Worm (Caenorhabditis elegans): ENCODE data around the gene raga-1.
A peak's percentile ranks its signal among the peaks of the same experiment; 100 is the strongest.

Gene raga-1

DNA sequence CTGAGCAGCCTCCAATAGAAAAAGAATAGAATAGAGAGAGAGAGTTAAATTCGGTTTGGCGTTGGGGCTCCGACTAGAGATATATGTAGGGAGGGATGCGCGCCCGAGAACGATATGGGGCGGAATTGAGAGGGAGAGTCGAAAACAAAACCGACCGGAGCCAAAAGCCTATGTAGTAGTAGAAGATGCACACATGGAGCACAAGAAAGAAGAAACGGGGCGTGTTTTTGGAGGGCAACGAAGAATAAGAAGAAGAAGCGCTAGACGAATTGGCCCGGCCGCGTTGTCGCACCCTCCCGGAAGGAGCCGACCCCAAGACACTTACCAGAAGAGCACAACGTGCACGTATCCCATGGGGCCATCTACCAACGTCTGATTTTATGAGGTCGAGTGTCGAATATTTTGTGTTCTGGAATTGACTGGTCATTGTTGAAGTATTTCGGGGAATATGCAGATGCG lies 27.9 kb downstream of the raga-1 start, which contains the start of gene tag-180 (continued):
- TF ChIP-seq arid-1 (GFP tag; conservative IDR thresholded peaks at IDR 0.05) (no peak), nhr-102 (tag; optimal IDR thresholded peaks at IDR 0.05) (no peak), set-16 (GFP tag; IDR thresholded peaks at IDR 0.05) (peak; percentile 17; the same call in 1 of the 2 replicates), unc-62 (GFP tag; optimal IDR thresholded peaks at IDR 0.05 in 1 of 2) (peak in 1 of 2 experiments; percentile 53), unc-62 (tag; optimal IDR thresholded peaks at IDR 0.05) (no peak), lir-3 (tag; optimal IDR thresholded peaks at IDR 0.05) (no peak), dmd-8 (GFP tag; IDR thresholded peaks at IDR 0.05) (no peak), nhr-76 (tag; optimal IDR thresholded peaks at IDR 0.05) (no peak), spr-1 (tag; optimal IDR thresholded peaks at IDR 0.05) (no peak), hmg-1.1 (GFP tag; IDR thresholded peaks at IDR 0.05) (no peak), ces-1 (GFP tag; optimal IDR thresholded peaks at IDR 0.05) (no peak), nhr-11 (tag; optimal IDR thresholded peaks at IDR 0.05) (no peak), fos-1 (tag; optimal IDR thresholded peaks at IDR 0.05) (no peak), cey-2 (tag; optimal IDR thresholded peaks at IDR 0.05; ENCODE audit: borderline replicate concordance, insufficient read depth) (no peak)

DNA sequence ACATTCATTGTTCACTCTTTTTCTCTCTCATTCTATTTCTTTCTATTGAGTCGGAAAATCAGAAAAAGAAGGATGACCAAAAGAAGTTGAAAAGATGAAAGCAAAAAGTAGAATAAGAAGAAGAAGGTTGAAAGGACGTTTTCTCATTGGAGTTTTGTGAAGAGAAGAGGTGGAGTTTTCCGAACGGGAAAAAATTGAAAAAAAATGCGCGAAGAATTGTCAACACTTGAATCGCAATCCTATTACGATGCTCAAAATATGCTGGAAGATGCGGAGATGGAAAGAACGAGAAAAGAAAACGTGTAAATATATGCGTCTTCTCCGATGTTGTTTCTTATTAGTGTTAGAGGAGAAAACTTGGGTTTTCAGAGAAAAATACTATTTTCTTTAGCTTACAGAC lies 32.2 kb downstream of the raga-1 start:
- TF ChIP-seq nhr-25 (tag; optimal IDR thresholded peaks at IDR 0.05; ENCODE audit: borderline replicate concordance, insufficient read depth) (no peak), ces-1 (GFP tag; optimal IDR thresholded peaks at IDR 0.05) (peak; percentile 17), fkh-10 (GFP tag; optimal IDR thresholded peaks at IDR 0.05) (peak; percentile 90)

DNA sequence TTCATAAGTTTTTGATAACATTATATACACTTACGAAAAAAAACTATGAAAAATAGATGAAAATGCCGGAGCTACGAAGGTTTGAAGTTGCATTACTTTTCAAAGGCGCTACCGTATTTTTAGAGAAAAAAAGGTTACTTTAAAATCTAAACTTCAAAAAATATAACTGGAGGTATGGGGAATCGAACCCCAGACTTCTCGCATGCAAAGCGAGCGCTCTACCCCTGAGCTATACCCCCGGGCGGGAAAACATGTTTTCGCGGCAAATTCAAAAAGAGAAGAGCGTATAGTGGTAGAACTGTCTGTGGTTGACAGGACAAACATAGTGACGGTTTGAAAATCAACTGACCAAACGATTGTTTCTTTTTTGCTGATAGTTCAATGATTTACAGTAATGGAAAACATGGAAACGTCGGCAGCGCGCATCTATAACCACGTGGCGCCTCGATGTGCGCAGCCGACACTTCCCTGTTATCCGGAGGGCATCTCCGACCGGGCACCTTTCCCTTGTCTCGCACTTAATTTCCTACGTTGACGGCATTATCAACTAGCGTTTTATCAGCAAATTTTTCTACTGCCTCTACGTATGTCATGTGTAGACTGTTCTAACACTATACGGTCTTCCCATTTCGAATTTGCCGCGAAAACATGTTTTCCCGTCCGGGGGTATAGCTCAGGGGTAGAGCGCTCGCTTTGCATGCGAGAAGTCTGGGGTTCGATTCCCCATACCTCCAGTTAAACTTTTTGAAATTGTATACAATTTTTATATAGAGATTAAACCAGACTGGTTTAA lies 32.9 kb downstream of the raga-1 start:
- TF ChIP-seq dmd-9 (GFP tag; IDR thresholded peaks at IDR 0.05) (no peak), fkh-10 (GFP tag; optimal IDR thresholded peaks at IDR 0.05) (no peak), nhr-10 (tag; optimal IDR thresholded peaks at IDR 0.05) (no peak), unc-130 (GFP tag; optimal IDR thresholded peaks at IDR 0.05) (no peak), set-16 (GFP tag; IDR thresholded peaks at IDR 0.05) (0 out of 2 replicates have a peak, but pooled peaks have one; percentile 15), lim-7 (GFP tag; IDR thresholded peaks at IDR 0.05) (peak; percentile 80), mxl-3 (GFP tag; optimal IDR thresholded peaks at IDR 0.05) (peak; percentile 77), hmg-1.1 (GFP tag; IDR thresholded peaks at IDR 0.05) (no peak), nhr-25 (tag; optimal IDR thresholded peaks at IDR 0.05; ENCODE audit: borderline replicate concordance, insufficient read depth) (no peak), mdl-1 (tag; optimal IDR thresholded peaks at IDR 0.05) (peak in 1 of 2 experiments; percentile 25), F26F4.8 (GFP tag; conservative IDR thresholded peaks at IDR 0.05) (no peak), nhr-28 (tag; optimal IDR thresholded peaks at IDR 0.05) (peak; percentile 10), snpc-1.2 (GFP tag; IDR thresholded peaks at IDR 0.05) (0 out of 2 replicates have a peak, but pooled peaks have one; percentile 11), ceh-82 (tag; optimal IDR thresholded peaks at IDR 0.05) (no peak), skn-1 (tag; optimal IDR thresholded peaks at IDR 0.05) (no peak), ceh-28 (tag; optimal IDR thresholded peaks at IDR 0.05) (no peak), fos-1 (tag; optimal IDR thresholded peaks at IDR 0.05) (no peak), ama-1 (optimal IDR thresholded peaks at IDR 0.05) (no peak), lir-3 (tag; optimal IDR thresholded peaks at IDR 0.05) (no peak), nhr-102 (tag; optimal IDR thresholded peaks at IDR 0.05) (no peak), daf-8 (GFP tag; IDR thresholded peaks at IDR 0.05) (no peak), gei-8 (GFP tag; optimal IDR thresholded peaks at IDR 0.05) (no peak), nhr-77 (tag; optimal IDR thresholded peaks at IDR 0.05) (no peak), F37D6.2 (tag; optimal IDR thresholded peaks at IDR 0.05) (no peak), jun-1 (tag; optimal IDR thresholded peaks at IDR 0.05) (no peak), zip-11 (GFP tag; IDR thresholded peaks at IDR 0.05) (no peak), nhr-42 (GFP tag; IDR thresholded peaks at IDR 0.05) (0 out of 2 replicates have a peak, but pooled peaks have one; percentile 34), unc-62 (GFP tag; optimal IDR thresholded peaks at IDR 0.05 in 1 of 2) (peak in 1 of 2 experiments; percentile 90), unc-62 (tag; optimal IDR thresholded peaks at IDR 0.05) (no peak), pha-4 (GFP tag; IDR thresholded peaks at IDR 0.05) (peak; percentile 65; the same call in 1 of the 2 replicates), pha-4 (tag; optimal IDR thresholded peaks at IDR 0.05) (no peak), zfp-3 (GFP tag; conservative IDR thresholded peaks at IDR 0.05) (no peak), nhr-41 (GFP tag; IDR thresholded peaks at IDR 0.05) (no peak), zfp-2 (tag; optimal IDR thresholded peaks at IDR 0.05) (no peak), Y105C5A.15 (GFP tag; IDR thresholded peaks at IDR 0.05) (peak; percentile 84; the same call in 1 of the 2 replicates), nhr-48 (tag; optimal IDR thresholded peaks at IDR 0.05) (no peak), dve-1 (tag; optimal IDR thresholded peaks at IDR 0.05; ENCODE audit: insufficient read depth) (no peak), dpl-1 (GFP tag; optimal IDR thresholded peaks at IDR 0.05) (peak; percentile 25)

Measured in whole organism, L4 larva.